Fruit fly (Drosophila melanogaster) ovary, adult (tissue): ENCODE data around the gene CG7889.
A peak's percentile ranks its signal among the peaks of the same experiment; 100 is the strongest.

Experiments
- CG17801 ChIP-seq: fragments of 200-800 bp; optimal IDR thresholded peaks from 2 replicates; lab custom pipeline; 2019; ENCODE audit warnings: missing biosample characterization, mild to moderate bottlenecking, missing genetic modification characterization, moderate library complexity; ENCODE audit not compliant: partially characterized antibody

The CG7889 gene

dm6 chrX:19278395-19278794, 35.0 kb downstream of the CG7889 start:
- TF ChIP-seq CG17801 (GFP tag; lab: Kevin White, UChicago) = no peak

- no peak for TF ChIP-seq CG17801 (GFP tag; lab: Kevin White, UChicago)
Observed at dm6 chrX:19280249-19280648, 36.8 kb downstream of the CG7889 start, which contains the start of gene CG8028. Gene CG8028, minus strand, starts transcription at chrX:19280349.

dm6 chrX:19280685-19281084, 37.3 kb downstream of the CG7889 start:
- no peak for TF ChIP-seq CG17801 (GFP tag; lab: Kevin White, UChicago)

dm6 chrX:19281271-19281670, 37.8 kb downstream of the CG7889 start:
- TF ChIP-seq CG17801 (GFP tag; lab: Kevin White, UChicago) = no peak

dm6 chrX:19285441-19285840, 42.0 kb downstream of the CG7889 start:
- TF ChIP-seq CG17801 (GFP tag; lab: Kevin White, UChicago) = no peak

dm6 chrX:19286235-19286634, 42.8 kb downstream of the CG7889 start:
- no peak for TF ChIP-seq CG17801 (GFP tag; lab: Kevin White, UChicago)

dm6 chrX:19287784-19288183, 44.4 kb downstream of the CG7889 start:
- TF ChIP-seq CG17801 (GFP tag; lab: Kevin White, UChicago) = no peak

- peak; percentile 90 for TF ChIP-seq CG17801 (GFP tag; lab: Kevin White, UChicago)
Observed at dm6 chrX:19289318-19289970, 46.0 kb downstream of the CG7889 start.

- TF ChIP-seq CG17801 (GFP tag; lab: Kevin White, UChicago) = no peak
Observed at dm6 chrX:19291780-19292605, 48.6 kb downstream of the CG7889 start.

dm6 chrX:19293320-19293719, 49.9 kb downstream of the CG7889 start:
- TF ChIP-seq CG17801 (GFP tag; lab: Kevin White, UChicago) = no peak

dm6 chrX:19294030-19294429, 50.6 kb downstream of the CG7889 start:
- TF ChIP-seq CG17801 (GFP tag; lab: Kevin White, UChicago) = no peak
